Fruit fly (Drosophila melanogaster) whole organism: ENCODE results near the gene Cdc42.

Experiments used
- Dll ChIP-seq: fragments of >200 bp; optimal IDR thresholded peaks from 2 replicates; lab custom pipeline; 2017
- EcR ChIP-seq, 2 experiments: fragments of >200 bp; optimal IDR thresholded peaks; 2 replicates each; lab custom pipeline; 2017; ENCODE audit warnings: missing biosample characterization in 2 of 2, missing genetic modification characterization in 2 of 2, missing genetic modification reagents in 2 of 2
- pan ChIP-seq: fragments of >200 bp; optimal IDR thresholded peaks from 2 replicates; lab custom pipeline; 2017
- psq ChIP-seq: fragments of >200 bp; optimal IDR thresholded peaks from 2 replicates; lab custom pipeline; 2017
- usp ChIP-seq: fragments of >200 bp; optimal IDR thresholded peaks from 2 replicates; lab custom pipeline; 2017; ENCODE audit warnings: missing biosample characterization, missing genetic modification characterization, mixed read lengths

dm6 chrX:19694792-19695558 is 1.9 kb upstream of the Cdc42 start, which contains the start of gene CG14229:
- no peak for TF ChIP-seq Dll (lab: Kevin White, UChicago)
- TF ChIP-seq pan (lab: Kevin White, UChicago) = no peak
- TF ChIP-seq psq = no peak
- no peak for TF ChIP-seq usp (GFP tag; lab: Kevin White, UChicago)
- TF ChIP-seq EcR (GFP tag; optimal IDR thresholded peaks at IDR 0.05; lab: Kevin White, UChicago) = no peak
